Worm (Caenorhabditis elegans): ENCODE measurements around the gene clec-178.

ce11 chrIV:5607343-5607742 lies 46.4 kb upstream of the clec-178 start:
- no peak for TF ChIP-seq elt-3 (tag; optimal IDR thresholded peaks at IDR 0.05)
- no peak for TF ChIP-seq snpc-4 (tag; optimal IDR thresholded peaks at IDR 0.05)
- no peak for TF ChIP-seq ztf-11 (tag; optimal IDR thresholded peaks at IDR 0.05)
- TF ChIP-seq ceh-82 (tag; optimal IDR thresholded peaks at IDR 0.05): no peak
- peak; percentile 31 for TF ChIP-seq blmp-1 (tag; optimal IDR thresholded peaks at IDR 0.05; ENCODE audit: insufficient read depth)
